Worm (Caenorhabditis elegans) whole organism, L3 larva: ENCODE data around the gene T24H10.1.

Experiments used
- egl-27 ChIP-seq: sonication (generic microtip); optimal IDR thresholded peaks from 4 replicates; lab custom pipeline; 2017; ENCODE audit warnings: missing biosample characterization, missing genetic modification reagents, missing genetic modification characterization
- egl-5 ChIP-seq: fragments of 150-350 bp; optimal IDR thresholded peaks from 2 replicates; lab custom pipeline; 2017; ENCODE audit warnings: missing biosample characterization, missing genetic modification reagents, missing genetic modification characterization, inconsistent platforms
- elt-1 ChIP-seq: fragments of 150-350 bp; optimal IDR thresholded peaks from 2 replicates; lab custom pipeline; 2014; ENCODE audit warnings: missing biosample characterization, missing genetic modification characterization
- lsy-12 ChIP-seq: sonication (generic microtip); optimal IDR thresholded peaks from 2 replicates; lab custom pipeline; 2016; ENCODE audit warnings: mild to moderate bottlenecking, missing genetic modification characterization, missing compliant biosample characterization
- nhr-11 ChIP-seq: fragments of 150-350 bp; optimal IDR thresholded peaks from 2 replicates; lab custom pipeline; 2014; ENCODE audit warnings: missing biosample characterization, missing genetic modification characterization
- nhr-23 ChIP-seq: fragments of 150-350 bp; optimal IDR thresholded peaks from 2 replicates; lab custom pipeline; 2014; ENCODE audit warnings: missing biosample characterization, missing genetic modification reagents, missing genetic modification characterization
- nhr-28 ChIP-seq: fragments of 150-350 bp; optimal IDR thresholded peaks from 2 replicates; lab custom pipeline; 2014; ENCODE audit warnings: missing biosample characterization, missing genetic modification characterization
- nhr-67 ChIP-seq: fragments of 150-350 bp; optimal IDR thresholded peaks from 2 replicates; lab custom pipeline; 2014; ENCODE audit warnings: missing biosample characterization, missing genetic modification characterization
- skn-1 ChIP-seq: fragments of 150-350 bp; optimal IDR thresholded peaks from 2 replicates; lab custom pipeline; 2014; ENCODE audit warnings: missing biosample characterization, missing genetic modification characterization
- unc-62 ChIP-seq: fragments of 150-350 bp; sonication (generic microtip); optimal IDR thresholded peaks from 4 replicates; lab custom pipeline; 2014; ENCODE audit warnings: missing biosample characterization, missing genetic modification reagents, missing genetic modification characterization

DNA sequence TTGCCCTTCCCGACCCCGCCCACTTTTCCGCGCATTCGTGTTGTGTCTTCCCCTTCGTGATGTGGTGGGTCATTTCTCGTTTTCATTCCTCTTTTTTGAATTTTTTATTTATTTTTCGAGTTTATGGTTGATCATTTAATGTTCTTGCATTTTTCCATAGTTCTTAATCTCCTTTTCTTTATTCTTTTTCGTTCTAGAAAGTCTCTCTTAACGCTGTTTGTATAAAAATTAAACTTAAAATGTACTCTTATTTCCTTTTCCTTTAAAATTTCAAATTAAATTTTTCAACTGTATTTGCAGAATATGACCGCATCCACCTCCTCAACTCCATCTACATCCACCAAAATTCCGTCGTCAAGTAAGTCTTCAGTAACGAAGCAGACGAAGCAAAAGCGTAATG lies 12.9 kb upstream of the T24H10.1 start, which contains the start of gene hlh-3:
- TF ChIP-seq skn-1 (tag; lab: Kevin White, UChicago) (no peak), nhr-28 (tag; lab: Kevin White, UChicago) (no peak), egl-5 (no peak), nhr-23 (tag; lab: Kevin White, UChicago) (no peak), nhr-11 (tag; lab: Kevin White, UChicago) (no peak), egl-27 (no peak), elt-1 (tag; lab: Kevin White, UChicago) (no peak), unc-62 (GFP tag; lab: Kevin White, UChicago) (no peak), lsy-12 (tag; lab: Kevin White, UChicago) (no peak), nhr-67 (tag; lab: Kevin White, UChicago) (no peak)
